Fruit fly (Drosophila melanogaster): Measurements from ENCODE around the gene CG33500.
A peak's percentile ranks its signal among the peaks of the same experiment; 100 is the strongest.

The CG33500 gene

DNA sequence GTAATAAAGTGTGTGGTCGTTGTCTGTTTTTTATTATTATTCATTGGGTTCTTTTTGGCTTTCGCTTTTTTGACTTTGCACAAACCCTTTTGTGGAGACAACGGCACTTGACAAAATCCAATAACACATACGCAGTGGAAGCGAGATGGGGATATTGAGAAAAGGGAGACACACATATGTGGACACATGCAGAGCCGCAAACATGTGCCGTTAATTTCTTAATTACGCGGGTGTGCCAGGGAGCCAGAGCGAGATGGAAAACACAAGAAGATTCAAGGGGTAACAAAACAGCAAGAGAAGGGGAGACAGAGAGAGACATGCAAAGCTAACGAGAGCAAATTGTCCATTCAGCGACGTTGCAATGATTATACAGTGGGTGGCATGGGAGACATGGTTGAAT lies 16.0 kb upstream of the CG33500 start (continued):
- TF ChIP-seq crc (GFP tag; optimal IDR thresholded peaks at IDR 0.05) (no peak), CG1832 (GFP tag; optimal IDR thresholded peaks at IDR 0.05) (peak; percentile 60), inv (GFP tag; IDR thresholded peaks at IDR 0.05; ENCODE audit: partially characterized antibody) (no peak), sima (GFP tag; optimal IDR thresholded peaks at IDR 0.05) (no peak), CG14860 (GFP tag; IDR thresholded peaks at IDR 0.05; ENCODE audit: partially characterized antibody) (no peak), mld (GFP tag; IDR thresholded peaks at IDR 0.05; ENCODE audit: partially characterized antibody) (no peak), hkb (optimal IDR thresholded peaks at IDR 0.05) (no peak), hkb (GFP tag; IDR thresholded peaks at IDR 0.05) (no peak), Doc2 (GFP tag; IDR thresholded peaks at IDR 0.05) (no peak), pan (optimal IDR thresholded peaks at IDR 0.05) (no peak), pan (GFP tag; optimal IDR thresholded peaks at IDR 0.05 in 1 of 2, IDR thresholded peaks at IDR 0.05 in 1 of 2) (no peak), gcm2 (GFP tag; optimal IDR thresholded peaks at IDR 0.05) (no peak), Atf3 (GFP tag; optimal IDR thresholded peaks at IDR 0.05) (no peak), lab (GFP tag; optimal IDR thresholded peaks at IDR 0.05) (no peak), gt (GFP tag; IDR thresholded peaks at IDR 0.05) (no peak), CG9727 (GFP tag; optimal IDR thresholded peaks at IDR 0.05) (no peak), cato (GFP tag; optimal IDR thresholded peaks at IDR 0.05; ENCODE audit: borderline replicate concordance) (no peak), ranshi (GFP tag; IDR thresholded peaks at IDR 0.05) (no peak), repo (GFP tag; optimal IDR thresholded peaks at IDR 0.05) (peak; percentile 9), grn (GFP tag; optimal IDR thresholded peaks at IDR 0.05) (no peak), CG34422 (GFP tag; IDR thresholded peaks at IDR 0.05) (no peak), CG31224 (GFP tag; IDR thresholded peaks at IDR 0.05) (no peak), maf-S (GFP tag; optimal IDR thresholded peaks at IDR 0.05) (no peak), Dad (GFP tag; optimal IDR thresholded peaks at IDR 0.05) (no peak), CG10565 (GFP tag; optimal IDR thresholded peaks at IDR 0.05) (no peak), al (GFP tag; IDR thresholded peaks at IDR 0.05) (0 out of 2 replicates have a peak, but pooled peaks have one; percentile 15), sr (GFP tag; IDR thresholded peaks at IDR 0.05) (no peak), Elba2 (GFP tag; optimal IDR thresholded peaks at IDR 0.05) (no peak), ab (GFP tag; optimal IDR thresholded peaks at IDR 0.05) (no peak), Bdp1 (GFP tag; optimal IDR thresholded peaks at IDR 0.05) (no peak), CG4328 (GFP tag; optimal IDR thresholded peaks at IDR 0.05) (no peak), CG17568 (GFP tag; optimal IDR thresholded peaks at IDR 0.05) (no peak), sob (GFP tag; IDR thresholded peaks at IDR 0.05) (0 out of 2 replicates have a peak, but pooled peaks have one; percentile 12), Max (GFP tag; optimal IDR thresholded peaks at IDR 0.05) (no peak), ATbp (GFP tag; optimal IDR thresholded peaks at IDR 0.05) (no peak), CG12659 (GFP tag; optimal IDR thresholded peaks at IDR 0.05) (no peak), Blimp-1 (GFP tag; optimal IDR thresholded peaks at IDR 0.05) (peak; percentile 52), Awh (GFP tag; IDR thresholded peaks at IDR 0.05) (no peak; the same call in 1 of the 2 replicates), crol (GFP tag; IDR thresholded peaks at IDR 0.05) (peak; percentile 73; the same call in 1 of the 2 replicates), CG9609 (GFP tag; optimal IDR thresholded peaks at IDR 0.05) (no peak), CG32532 (GFP tag; IDR thresholded peaks at IDR 0.05) (no peak), ash1 (GFP tag; optimal IDR thresholded peaks at IDR 0.05) (no peak), gsb-n (tag; optimal IDR thresholded peaks at IDR 0.05) (no peak), Meics (GFP tag; optimal IDR thresholded peaks at IDR 0.05) (no peak), CG2116 (GFP tag; optimal IDR thresholded peaks at IDR 0.05) (no peak), Bgb (GFP tag; IDR thresholded peaks at IDR 0.05; ENCODE audit: partially characterized antibody) (no peak), Mad (GFP tag; optimal IDR thresholded peaks at IDR 0.05) (no peak), CG6854 (GFP tag; optimal IDR thresholded peaks at IDR 0.05) (no peak), CG17829 (tag; optimal IDR thresholded peaks at IDR 0.05) (no peak), CG17612 (GFP tag; IDR thresholded peaks at IDR 0.05) (no peak), Usf (GFP tag; optimal IDR thresholded peaks at IDR 0.05) (no peak), Sox102F (GFP tag; optimal IDR thresholded peaks at IDR 0.05) (no peak)

Data from whole organism, embryonic.